Worm (Caenorhabditis elegans): ENCODE measurements around the gene Y97E10AR.2.
A peak's percentile ranks its signal among the peaks of the same experiment; 100 is the strongest.

Gene Y97E10AR.2

ce11 chrV:7995878-7996277, at the start of gene Y97E10AR.2:
Gene Y97E10AR.2, plus strand, starts transcription at chrV:7996178.
- no peak for TF ChIP-seq nhr-10 (tag; optimal IDR thresholded peaks at IDR 0.05)
- TF ChIP-seq zag-1 (tag; optimal IDR thresholded peaks at IDR 0.05), result no peak
- TF ChIP-seq ceh-82 (tag; optimal IDR thresholded peaks at IDR 0.05), result no peak
- no peak for TF ChIP-seq ztf-11 (tag; optimal IDR thresholded peaks at IDR 0.05)

DNA sequence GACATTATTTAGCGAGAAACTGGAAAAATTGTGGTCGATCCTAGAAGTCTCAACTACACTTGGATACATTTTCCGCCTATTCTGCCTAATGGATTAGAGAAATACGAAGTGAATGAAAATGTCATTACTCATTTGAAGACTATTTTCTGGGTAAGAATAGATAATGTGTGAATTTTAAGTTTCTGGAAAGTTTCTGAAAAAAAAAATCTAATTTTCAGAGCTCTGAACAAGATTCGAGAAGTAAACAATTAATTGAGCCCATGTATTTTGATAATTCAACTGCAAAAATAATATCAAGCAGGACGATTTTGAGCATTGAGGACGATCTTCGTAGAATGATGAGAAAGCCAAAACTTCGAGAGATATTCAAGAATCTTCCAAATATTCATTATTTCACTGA, 49.7 kb upstream of the Y97E10AR.2 start:
- TF ChIP-seq nhr-21 (tag; optimal IDR thresholded peaks at IDR 0.05) (no peak), F13H6.1 (tag; optimal IDR thresholded peaks at IDR 0.05) (no peak)

ce11 chrV:7952855-7953254, 43.1 kb upstream of the Y97E10AR.2 start, which contains the start of gene clec-216:
Gene clec-216, minus strand, starts transcription at chrV:7952955.
- TF ChIP-seq egl-27 (tag; optimal IDR thresholded peaks at IDR 0.05) (no peak), crh-2 (tag; optimal IDR thresholded peaks at IDR 0.05) (no peak), ZK546.5 (tag; optimal IDR thresholded peaks at IDR 0.05) (no peak), skn-1 (tag; optimal IDR thresholded peaks at IDR 0.05) (no peak), snpc-4 (tag; optimal IDR thresholded peaks at IDR 0.05) (no peak), blmp-1 (tag; optimal IDR thresholded peaks at IDR 0.05; ENCODE audit: insufficient read depth) (no peak), lsy-2 (tag; optimal IDR thresholded peaks at IDR 0.05) (no peak)

DNA sequence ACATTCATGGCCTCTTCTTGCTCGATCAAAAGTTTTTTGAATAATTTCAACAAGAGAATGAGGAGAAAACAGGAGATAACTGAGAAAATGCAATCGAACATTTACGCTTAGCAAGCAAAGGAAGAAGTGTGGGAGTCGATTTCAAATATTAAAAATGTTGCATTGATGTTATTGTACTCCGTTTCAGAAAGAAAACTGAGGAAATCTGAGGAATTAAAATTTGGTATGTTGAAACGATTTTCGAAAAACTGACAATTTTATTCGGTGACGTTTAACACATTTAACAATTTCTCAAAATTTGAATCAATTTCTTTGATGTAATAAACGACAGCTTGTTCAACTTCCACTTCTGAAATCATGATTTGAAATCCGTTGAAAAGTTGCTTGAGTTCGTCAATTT, 41.4 kb upstream of the Y97E10AR.2 start, which contains the start of gene F26D11.13:
Gene F26D11.13, minus strand, starts transcription at position 101 of the 400 bp plus-strand sequence.
- TF ChIP-seq mbf-1 (tag; optimal IDR thresholded peaks at IDR 0.05) (no peak), ztf-1 (GFP tag; conservative IDR thresholded peaks at IDR 0.05) (no peak), mdl-1 (tag; optimal IDR thresholded peaks at IDR 0.05) (no peak), R02D3.7 (tag; optimal IDR thresholded peaks at IDR 0.05) (no peak), nhr-10 (tag; optimal IDR thresholded peaks at IDR 0.05) (no peak), sma-3 (GFP tag; optimal IDR thresholded peaks at IDR 0.05) (no peak), fos-1 (tag; optimal IDR thresholded peaks at IDR 0.05) (no peak), nhr-77 (tag; optimal IDR thresholded peaks at IDR 0.05) (no peak), lsy-2 (tag; optimal IDR thresholded peaks at IDR 0.05) (no peak), nhr-12 (tag; optimal IDR thresholded peaks at IDR 0.05) (no peak), ceh-16 (tag; optimal IDR thresholded peaks at IDR 0.05) (no peak), skn-1 (tag; optimal IDR thresholded peaks at IDR 0.05) (no peak)

ce11 chrV:7955168-7955567, 40.8 kb upstream of the Y97E10AR.2 start, which contains the start of gene F26D11.12:
Gene F26D11.12, minus strand, starts transcription at chrV:7955312.
- peak; percentile 58 for TF ChIP-seq unc-55 (GFP tag; optimal IDR thresholded peaks at IDR 0.05)
- TF ChIP-seq ztf-4 (tag; optimal IDR thresholded peaks at IDR 0.05), result no peak
- TF ChIP-seq ZK546.5 (tag; optimal IDR thresholded peaks at IDR 0.05), result no peak
- TF ChIP-seq nhr-129 (tag; optimal IDR thresholded peaks at IDR 0.05), result peak; percentile 49
- TF ChIP-seq lsy-2 (tag; optimal IDR thresholded peaks at IDR 0.05), result no peak
- TF ChIP-seq ztf-1 (GFP tag; conservative IDR thresholded peaks at IDR 0.05), result no peak
- TF ChIP-seq C34F6.9 (tag; optimal IDR thresholded peaks at IDR 0.05), result peak; percentile 18
- no peak for TF ChIP-seq blmp-1 (tag; optimal IDR thresholded peaks at IDR 0.05; ENCODE audit: insufficient read depth)
- peak; percentile 43 for TF ChIP-seq crh-2 (tag; optimal IDR thresholded peaks at IDR 0.05)
- no peak for TF ChIP-seq unc-39 (tag; optimal IDR thresholded peaks at IDR 0.05)
- peak; percentile 59 for TF ChIP-seq gmeb-1 (tag; optimal IDR thresholded peaks at IDR 0.05)
- peak; percentile 6 for TF ChIP-seq fos-1 (tag; optimal IDR thresholded peaks at IDR 0.05)
- TF ChIP-seq elt-3 (tag; optimal IDR thresholded peaks at IDR 0.05), result no peak

- no peak for TF ChIP-seq ZK546.5 (tag; optimal IDR thresholded peaks at IDR 0.05)
- no peak for TF ChIP-seq nhr-25 (tag; optimal IDR thresholded peaks at IDR 0.05)
- TF ChIP-seq fos-1 (tag; optimal IDR thresholded peaks at IDR 0.05), result no peak
- no peak for TF ChIP-seq crh-2 (tag; optimal IDR thresholded peaks at IDR 0.05)
- TF ChIP-seq nhr-11 (tag; optimal IDR thresholded peaks at IDR 0.05), result no peak
- TF ChIP-seq nhr-77 (tag; optimal IDR thresholded peaks at IDR 0.05), result no peak
Observed at ce11 chrV:7956218-7956617, 39.8 kb upstream of the Y97E10AR.2 start, which contains the start of gene pals-34. Gene pals-34, minus strand, starts transcription at chrV:7956497.
